Fruit fly (Drosophila melanogaster) whole organism, wandering third instar larva: ENCODE data around the gene PolH.

Experiments
- Hr78 ChIP-seq: fragments of >200 bp; optimal IDR thresholded peaks from 2 replicates; lab custom pipeline; 2017; ENCODE audit warnings: missing biosample characterization, missing genetic modification characterization
- Vsx2 ChIP-seq: fragments of 200-300, 225-300 bp; sonication (Bioruptor generic); optimal IDR thresholded peaks from 2 replicates; lab custom pipeline; 2018; ENCODE audit warnings: missing biosample characterization, missing genetic modification characterization; ENCODE audit not compliant: partially characterized antibody
- fru ChIP-seq: fragments of 200-800 bp; sonication (Bioruptor generic); optimal IDR thresholded peaks from 3 replicates; lab custom pipeline; 2016; ENCODE audit warnings: missing biosample characterization, mild to moderate bottlenecking, missing genetic modification characterization
- lola ChIP-seq: fragments of >200 bp; optimal IDR thresholded peaks from 2 replicates; lab custom pipeline; 2017; ENCODE audit warnings: missing biosample characterization, missing genetic modification characterization
- psq ChIP-seq: fragments of 200-800 bp; sonication (Bioruptor generic); optimal IDR thresholded peaks from 3 replicates; lab custom pipeline; 2017; ENCODE audit warnings: missing biosample characterization, mild to moderate bottlenecking, missing genetic modification characterization, moderate library complexity
- sage ChIP-seq: fragments of 200-800 bp; sonication (Bioruptor generic); optimal IDR thresholded peaks from 2 replicates; lab custom pipeline; 2016; ENCODE audit warnings: missing biosample characterization, mild to moderate bottlenecking, missing genetic modification characterization
- sv ChIP-seq: fragments of 200-800 bp; sonication (Bioruptor generic); optimal IDR thresholded peaks from 3 replicates; lab custom pipeline; 2016; ENCODE audit warnings: missing biosample characterization, missing genetic modification characterization

DNA sequence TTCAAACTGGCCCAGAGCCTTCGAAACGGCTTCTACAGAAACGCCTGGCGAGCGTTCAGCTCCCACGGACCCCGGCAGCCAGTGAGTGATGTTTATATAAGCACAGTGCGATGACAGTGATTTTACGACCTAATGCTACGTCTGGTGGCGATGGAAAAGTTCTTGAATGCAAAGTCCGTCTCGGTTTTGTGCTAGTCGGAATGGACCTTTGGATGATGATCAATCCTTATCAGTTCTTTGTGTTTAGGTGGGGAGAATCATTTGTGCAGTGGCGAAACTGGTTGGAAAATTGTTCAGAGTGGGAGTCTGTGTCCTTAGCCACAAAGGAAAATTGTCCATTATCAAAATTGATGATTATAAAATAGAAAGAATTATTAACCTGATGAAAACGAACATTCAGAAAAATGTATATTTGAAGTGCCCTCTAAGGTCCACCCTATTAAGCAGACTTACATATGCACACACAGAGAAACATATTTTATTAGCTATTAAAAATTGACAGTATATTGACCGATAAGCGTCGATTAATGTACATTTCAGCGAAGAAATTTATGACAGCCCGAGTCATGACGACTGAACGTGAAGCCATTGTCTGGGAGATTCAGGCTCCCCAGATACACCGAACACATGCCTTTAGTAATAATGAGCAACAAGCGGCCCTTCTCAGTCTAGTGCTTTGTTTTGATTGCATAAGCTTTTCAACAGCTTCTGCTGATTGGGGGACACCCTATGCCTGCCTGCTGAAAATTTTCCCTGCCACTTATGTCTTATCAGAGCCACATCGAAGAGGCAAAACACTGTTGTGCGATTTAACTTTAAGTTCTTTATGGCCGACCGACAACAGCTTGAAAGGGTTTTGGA lies 30.8 kb upstream of the PolH start:
- no peak for TF ChIP-seq Hr78 (GFP tag; lab: Kevin White, UChicago)
- TF ChIP-seq sv (GFP tag; lab: Kevin White, UChicago): no peak
- TF ChIP-seq sage (GFP tag; lab: Kevin White, UChicago): no peak
- peak; percentile 66 for TF ChIP-seq fru
- TF ChIP-seq lola (GFP tag; lab: Kevin White, UChicago): no peak
- peak; percentile 39 for TF ChIP-seq psq
- TF ChIP-seq Vsx2 (GFP tag; lab: Kevin White, UChicago): no peak
